Fruit fly (Drosophila melanogaster): ENCODE measurements around the gene CG11714.

Gene CG11714

DNA sequence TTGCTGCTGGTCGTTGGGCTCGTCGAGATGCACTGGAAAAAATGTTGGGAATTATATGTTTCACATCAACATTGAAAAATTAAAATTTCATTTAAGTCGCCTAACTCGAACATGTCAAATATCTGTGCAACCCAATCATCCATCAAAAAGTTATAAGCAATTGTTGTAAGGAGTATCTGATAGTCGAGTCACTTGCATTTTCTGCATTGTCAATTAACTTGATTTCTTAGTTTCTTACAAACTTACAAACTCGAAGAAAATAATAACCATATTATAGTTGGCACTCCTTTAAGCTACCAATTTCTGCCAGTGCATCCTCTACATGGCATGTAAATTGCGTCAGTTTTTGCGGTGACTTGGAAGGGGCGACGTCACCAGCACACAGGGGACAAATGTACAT, 39.4 kb downstream of the CG11714 start (continued):
- no peak for TF ChIP-seq oc (tag; optimal IDR thresholded peaks at IDR 0.05)
- peak; percentile 12 for TF ChIP-seq CG17802 (tag; optimal IDR thresholded peaks at IDR 0.05)
- TF ChIP-seq CG8924 (tag; optimal IDR thresholded peaks at IDR 0.05), result peak; percentile 45
- peak in 1 of 3 experiments; percentile 29 for TF ChIP-seq lola (GFP tag; optimal IDR thresholded peaks at IDR 0.05)
- peak; percentile 25 for TF ChIP-seq zen (tag; optimal IDR thresholded peaks at IDR 0.05)
- TF ChIP-seq CG8089 (GFP tag; optimal IDR thresholded peaks at IDR 0.05), result no peak
- no peak for TF ChIP-seq ci (GFP tag; IDR thresholded peaks at IDR 0.05)

- TF ChIP-seq kay (GFP tag; optimal IDR thresholded peaks at IDR 0.05) (no peak), CG11456 (GFP tag; IDR thresholded peaks at IDR 0.05) (0 out of 3 replicates have a peak, but pooled peaks have one; percentile 13), Ets65A (GFP tag) (peak; percentile 80), sr (GFP tag; IDR thresholded peaks at IDR 0.05) (0 out of 3 replicates have a peak, but pooled peaks have one; percentile 4), dysf (GFP tag; IDR thresholded peaks at IDR 0.05) (0 out of 3 replicates have a peak, but pooled peaks have one; percentile 13), Med (GFP tag) (peak; percentile 53), Lim3 (GFP tag; IDR thresholded peaks at IDR 0.05) (no peak), NfI (GFP tag; optimal IDR thresholded peaks at IDR 0.05) (no peak), NC2β (GFP tag; optimal IDR thresholded peaks at IDR 0.05) (no peak)
Observed at dm6 chr3L:11480304-11480703, 42.2 kb downstream of the CG11714 start.

dm6 chr3L:11474658-11475057, 47.9 kb downstream of the CG11714 start, which contains the start of gene Vha16-2:
Gene Vha16-2 (plus strand): TSS chr3L:11474958.
- no peak for TF ChIP-seq Opbp (GFP tag; IDR thresholded peaks at IDR 0.05; ENCODE audit: partially characterized antibody)
- TF ChIP-seq Optix (GFP tag; IDR thresholded peaks at IDR 0.05), result no peak
- no peak for TF ChIP-seq MBD-R2 (GFP tag; IDR thresholded peaks at IDR 0.05)
- TF ChIP-seq jing (GFP tag; optimal IDR thresholded peaks at IDR 0.05), result no peak
- no peak for TF ChIP-seq Pdp1 (GFP tag; optimal IDR thresholded peaks at IDR 0.05)
- TF ChIP-seq HLH54F (GFP tag; optimal IDR thresholded peaks at IDR 0.05), result no peak
- no peak for TF ChIP-seq CG9727 (GFP tag; optimal IDR thresholded peaks at IDR 0.05)
- TF ChIP-seq CG15073 (GFP tag; optimal IDR thresholded peaks at IDR 0.05), result no peak
- TF ChIP-seq pb (GFP tag; optimal IDR thresholded peaks at IDR 0.05), result no peak
- TF ChIP-seq bowl (GFP tag; IDR thresholded peaks at IDR 0.05), result no peak
- no peak for TF ChIP-seq repo (GFP tag; optimal IDR thresholded peaks at IDR 0.05)

DNA sequence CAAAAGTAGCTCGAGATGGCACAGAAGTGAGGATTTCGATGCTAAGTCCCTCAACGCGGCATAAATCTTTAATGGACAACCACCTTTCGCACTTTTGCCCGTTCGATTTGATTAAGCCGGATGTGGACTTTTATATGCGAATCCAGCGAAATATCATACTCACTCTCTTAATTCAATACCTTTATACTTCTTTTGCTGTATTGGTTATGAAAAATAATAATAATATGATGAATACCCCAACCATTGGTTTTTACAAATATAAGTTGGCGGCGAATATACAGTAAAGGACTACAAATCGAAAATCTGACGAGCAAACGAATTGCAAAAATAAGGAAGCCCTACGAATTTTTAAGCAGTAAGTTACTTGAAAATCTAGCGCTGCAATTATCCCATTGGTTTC, 49.5 kb downstream of the CG11714 start, which contains the start of gene Vha16-3:
Gene Vha16-3 (plus strand): TSS at position 301 of the 400 bp plus-strand sequence.
- no peak for TF ChIP-seq fd3F (GFP tag; optimal IDR thresholded peaks at IDR 0.05)
- no peak for TF ChIP-seq Nf-YA (GFP tag; IDR thresholded peaks at IDR 0.05)
- TF ChIP-seq CG7928 (GFP tag; optimal IDR thresholded peaks at IDR 0.05), result no peak
- no peak for TF ChIP-seq luna (GFP tag; optimal IDR thresholded peaks at IDR 0.05)
- TF ChIP-seq CG4730 (GFP tag; IDR thresholded peaks at IDR 0.05), result no peak
- no peak for TF ChIP-seq CG15601 (tag; optimal IDR thresholded peaks at IDR 0.05)
- no peak for TF ChIP-seq CG12236 (GFP tag; optimal IDR thresholded peaks at IDR 0.05)
- no peak for TF ChIP-seq tgo (GFP tag; IDR thresholded peaks at IDR 0.05)
- TF ChIP-seq CG3838 (GFP tag; optimal IDR thresholded peaks at IDR 0.05), result no peak
- no peak for TF ChIP-seq CG4424 (GFP tag; optimal IDR thresholded peaks at IDR 0.05)
- no peak for TF ChIP-seq CG2202 (tag; optimal IDR thresholded peaks at IDR 0.05)
- no peak for TF ChIP-seq chm (GFP tag; IDR thresholded peaks at IDR 0.05)
- no peak for TF ChIP-seq CG14014 (GFP tag; IDR thresholded peaks at IDR 0.05)
- no peak for TF ChIP-seq Dref (GFP tag; IDR thresholded peaks at IDR 0.05)
- TF ChIP-seq aop (GFP tag; IDR thresholded peaks at IDR 0.05), result no peak
